Fruit fly (Drosophila melanogaster) whole organism, prepupa: ENCODE data around the gene Scm.
A peak's percentile ranks its signal among the peaks of the same experiment; 100 is the strongest.

Experiments
- Blimp-1 ChIP-seq: fragments of 200-800 bp; sonication (Bioruptor generic); optimal IDR thresholded peaks from 3 replicates; lab custom pipeline; 2017; ENCODE audit warnings: missing biosample characterization, missing genetic modification characterization, mild to moderate bottlenecking, moderate library complexity, missing genetic modification reagents
- CG10631 ChIP-seq: fragments of 200-800 bp; sonication (Bioruptor generic); optimal IDR thresholded peaks from 2 replicates; lab custom pipeline; 2016; ENCODE audit warnings: missing biosample characterization, missing genetic modification characterization
- CG10669 ChIP-seq: fragments of 200-800 bp; sonication (Bioruptor generic); optimal IDR thresholded peaks from 3 replicates; lab custom pipeline; 2018; ENCODE audit warnings: missing biosample characterization, mild to moderate bottlenecking, missing genetic modification characterization, moderate library complexity
- CG11762 ChIP-seq: fragments of 200-800 bp; sonication (Bioruptor generic); optimal IDR thresholded peaks from 3 replicates; lab custom pipeline; 2016; ENCODE audit warnings: missing biosample characterization, missing genetic modification characterization; ENCODE audit not compliant: insufficient read depth
- CG11902 ChIP-seq: fragments of 200-800 bp; sonication (Bioruptor generic); optimal IDR thresholded peaks from 3 replicates; lab custom pipeline; 2016; ENCODE audit warnings: missing biosample characterization, missing genetic modification characterization
- CG1621 ChIP-seq: fragments of 200-800 bp; sonication (Bioruptor generic); optimal IDR thresholded peaks from 3 replicates; lab custom pipeline; 2018; ENCODE audit warnings: missing biosample characterization, mild to moderate bottlenecking, missing genetic modification characterization
- CG31627 ChIP-seq: fragments of 200-800 bp; sonication (Bioruptor generic); optimal IDR thresholded peaks from 3 replicates; lab custom pipeline; 2016; ENCODE audit warnings: missing biosample characterization, missing genetic modification characterization
- CG3919 ChIP-seq: fragments of 200-800 bp; sonication (Bioruptor generic); optimal IDR thresholded peaks from 3 replicates; lab custom pipeline; 2016; ENCODE audit warnings: missing biosample characterization, missing genetic modification characterization
- CG6163 ChIP-seq: fragments of 200-800 bp; sonication (Bioruptor generic); IDR thresholded peaks from 3 replicates; pipeline ENCODE4 v1.3.6; 2022; ENCODE audit warnings: missing biosample characterization, missing genetic modification characterization
- CG6276 ChIP-seq: fragments of 200-800 bp; sonication (Bioruptor generic); optimal IDR thresholded peaks from 2 replicates; lab custom pipeline; 2017; ENCODE audit warnings: missing biosample characterization, mild to moderate bottlenecking, missing genetic modification characterization
- CG6792 ChIP-seq: fragments of 200-800 bp; sonication (Bioruptor generic); optimal IDR thresholded peaks from 3 replicates; lab custom pipeline; 2016; ENCODE audit warnings: missing biosample characterization, missing genetic modification characterization
- CG6808 ChIP-seq: fragments of 200-800 bp; sonication (Bioruptor generic); optimal IDR thresholded peaks from 3 replicates; lab custom pipeline; 2017; ENCODE audit warnings: missing biosample characterization, missing genetic modification characterization, mild to moderate bottlenecking, moderate library complexity, missing genetic modification reagents
- CG7368 ChIP-seq: fragments of 200-800 bp; sonication (Bioruptor generic); optimal IDR thresholded peaks from 3 replicates; lab custom pipeline; 2016; ENCODE audit warnings: missing biosample characterization, missing genetic modification characterization
- CG8119 ChIP-seq: fragments of 200-800 bp; sonication (Bioruptor generic); IDR thresholded peaks from 3 replicates; pipeline ENCODE4 v1.3.6; 2022; ENCODE audit warnings: missing biosample characterization, missing genetic modification characterization
- CG8632 ChIP-seq: fragments of 200-800 bp; sonication (Bioruptor generic); optimal IDR thresholded peaks from 3 replicates; lab custom pipeline; 2016; ENCODE audit warnings: missing biosample characterization, missing genetic modification characterization
- CG9139 ChIP-seq: fragments of 200-800 bp; sonication (Bioruptor generic); optimal IDR thresholded peaks from 3 replicates; lab custom pipeline; 2017; ENCODE audit warnings: missing biosample characterization, mild to moderate bottlenecking, missing genetic modification characterization
- Eip75B ChIP-seq: fragments of 200-800 bp; sonication (Bioruptor generic); optimal IDR thresholded peaks from 3 replicates; lab custom pipeline; 2016; ENCODE audit warnings: missing biosample characterization, missing genetic modification characterization
- Eip78C ChIP-seq: fragments of 200-800 bp; sonication (Bioruptor generic); peaks from one replicate; lab custom pipeline; 2016; ENCODE audit warnings: missing biosample characterization, missing genetic modification characterization
- Ets21C ChIP-seq: fragments of 200-800 bp; sonication (Bioruptor generic); optimal IDR thresholded peaks from 3 replicates; lab custom pipeline; 2016; ENCODE audit warnings: missing biosample characterization, missing genetic modification characterization
- Gug ChIP-seq: fragments of 200-800 bp; sonication (Bioruptor generic); IDR thresholded peaks from 2 replicates; pipeline ENCODE4 v1.3.6; 2022; ENCODE audit warnings: missing biosample characterization, missing genetic modification characterization
- Hr38 ChIP-seq: sonication (Bioruptor generic); optimal IDR thresholded peaks from 2 replicates; lab custom pipeline; 2016; ENCODE audit warnings: missing biosample characterization, missing genetic modification characterization
- Hr39 ChIP-seq: fragments of 200-800 bp; sonication (Bioruptor generic); optimal IDR thresholded peaks from 2 replicates; lab custom pipeline; 2016; ENCODE audit warnings: missing biosample characterization, missing genetic modification characterization
- Met ChIP-seq: fragments of 200-800 bp; sonication (Bioruptor generic); optimal IDR thresholded peaks from 3 replicates; lab custom pipeline; 2016; ENCODE audit warnings: missing biosample characterization, missing genetic modification characterization
- OdsH ChIP-seq: fragments of 200-800 bp; sonication (Bioruptor generic); optimal IDR thresholded peaks from 3 replicates; lab custom pipeline; 2016; ENCODE audit warnings: missing biosample characterization, missing genetic modification characterization
- Smox ChIP-seq: fragments of 200-800 bp; sonication (Bioruptor generic); optimal IDR thresholded peaks from 3 replicates; lab custom pipeline; 2016; ENCODE audit warnings: missing biosample characterization, missing genetic modification characterization
- Sox102F ChIP-seq: fragments of 200-800 bp; sonication (Bioruptor generic); optimal IDR thresholded peaks from 2 replicates; lab custom pipeline; 2016; ENCODE audit warnings: missing biosample characterization, mild to moderate bottlenecking, missing genetic modification characterization
- achi ChIP-seq: fragments of 200-800 bp; sonication (Bioruptor generic); optimal IDR thresholded peaks from 3 replicates; lab custom pipeline; 2016; ENCODE audit warnings: missing biosample characterization, missing genetic modification characterization
- acj6 ChIP-seq: fragments of 200-800 bp; sonication (Bioruptor generic); optimal IDR thresholded peaks from 3 replicates; lab custom pipeline; 2016; ENCODE audit warnings: missing biosample characterization, missing genetic modification characterization
- cyc ChIP-seq: fragments of 200-800 bp; sonication (Bioruptor generic); optimal IDR thresholded peaks from 3 replicates; lab custom pipeline; 2016; ENCODE audit warnings: missing biosample characterization, missing genetic modification characterization
- eg ChIP-seq: fragments of 200-800 bp; sonication (Bioruptor generic); IDR thresholded peaks from 3 replicates; pipeline ENCODE4 v1.3.6; 2022; ENCODE audit warnings: missing biosample characterization, missing genetic modification characterization
- esn ChIP-seq: fragments of 200-800 bp; sonication (Bioruptor generic); optimal IDR thresholded peaks from 2 replicates; lab custom pipeline; 2016; ENCODE audit warnings: missing biosample characterization, mild to moderate bottlenecking, missing genetic modification characterization, moderate library complexity
- fd59A ChIP-seq: fragments of 200-800 bp; sonication (Bioruptor generic); optimal IDR thresholded peaks from 2 replicates; lab custom pipeline; 2017; ENCODE audit warnings: missing biosample characterization, mild to moderate bottlenecking, missing genetic modification characterization, missing genetic modification reagents
- fd85E ChIP-seq: fragments of 200-800 bp; sonication (Bioruptor generic); optimal IDR thresholded peaks from 3 replicates; lab custom pipeline; 2016; ENCODE audit warnings: missing biosample characterization, missing genetic modification characterization
- lz ChIP-seq: fragments of 200-800 bp; sonication (Bioruptor generic); optimal IDR thresholded peaks from 3 replicates; lab custom pipeline; 2016; ENCODE audit warnings: missing biosample characterization, missing genetic modification characterization
- net ChIP-seq: fragments of 200-800 bp; sonication (Bioruptor generic); optimal IDR thresholded peaks from 3 replicates; lab custom pipeline; 2016; ENCODE audit warnings: missing biosample characterization, missing genetic modification characterization
- pdm3 ChIP-seq: fragments of 200-800 bp; sonication (Bioruptor generic); optimal IDR thresholded peaks from 3 replicates; lab custom pipeline; 2016; ENCODE audit warnings: missing biosample characterization, missing genetic modification characterization
- spab ChIP-seq: fragments of 200-800 bp; sonication (Bioruptor generic); optimal IDR thresholded peaks from 2 replicates; lab custom pipeline; 2017; ENCODE audit warnings: missing biosample characterization, mild to moderate bottlenecking, missing genetic modification characterization, missing genetic modification reagents
- svp ChIP-seq: fragments of 200-800 bp; sonication (Bioruptor generic); peaks from one replicate; lab custom pipeline; 2016; ENCODE audit warnings: missing biosample characterization, missing genetic modification characterization
- topi ChIP-seq: fragments of 200-800 bp; sonication (Bioruptor generic); optimal IDR thresholded peaks from 3 replicates; lab custom pipeline; 2016; ENCODE audit warnings: missing biosample characterization, missing genetic modification characterization
- vri ChIP-seq: fragments of 200-800 bp; sonication (Bioruptor generic); optimal IDR thresholded peaks from 3 replicates; lab custom pipeline; 2016; ENCODE audit warnings: missing biosample characterization, mild to moderate bottlenecking, missing genetic modification characterization

The Scm gene

dm6 chr3R:9613124-9613523 is 24.3 kb downstream of the Scm start (continued):
- peak; percentile 32 for TF ChIP-seq spab (GFP tag; lab: Kevin White, UChicago)
- TF ChIP-seq Hr39 (GFP tag; lab: Kevin White, UChicago): peak; percentile 90
- peak; percentile 81 for TF ChIP-seq CG11762 (GFP tag; lab: Kevin White, UChicago)
- TF ChIP-seq acj6 (GFP tag; lab: Kevin White, UChicago): peak; percentile 84
- TF ChIP-seq CG9139: no peak
- TF ChIP-seq Eip75B (GFP tag; lab: Kevin White, UChicago): peak; percentile 87
- peak; percentile 79 for TF ChIP-seq CG6792
- no peak for TF ChIP-seq CG1621 (tag; lab: Kevin White, UChicago)
- TF ChIP-seq CG11902 (GFP tag; lab: Kevin White, UChicago): peak; percentile 77
- peak; percentile 20 for TF ChIP-seq CG6808 (GFP tag; lab: Kevin White, UChicago)
- TF ChIP-seq CG6163 (GFP tag; lab: Robert Waterston, UW): peak; percentile 93
- TF ChIP-seq CG8632 (GFP tag; lab: Kevin White, UChicago): peak; percentile 74
- TF ChIP-seq, all 60 proteins: peak for 55

dm6 chr3R:9612217-9612616 is 25.2 kb downstream of the Scm start:
- no peak for TF ChIP-seq CG7368 (GFP tag; lab: Kevin White, UChicago)
- TF ChIP-seq OdsH (GFP tag; lab: Kevin White, UChicago): no peak
- no peak for TF ChIP-seq pdm3
- TF ChIP-seq Met (GFP tag; lab: Kevin White, UChicago): peak; percentile 28
- TF ChIP-seq lz (GFP tag; lab: Kevin White, UChicago): peak; percentile 10
- TF ChIP-seq topi (GFP tag; lab: Kevin White, UChicago): peak; percentile 23
- no peak for TF ChIP-seq Blimp-1 (GFP tag; lab: Kevin White, UChicago)
- TF ChIP-seq esn (GFP tag; lab: Kevin White, UChicago): peak; percentile 35
- TF ChIP-seq CG11762 (GFP tag; lab: Kevin White, UChicago): no peak
- TF ChIP-seq CG6808 (GFP tag; lab: Kevin White, UChicago): no peak
- TF ChIP-seq CG8119 (GFP tag; lab: Robert Waterston, UW): no peak
- TF ChIP-seq CG10631 (GFP tag; lab: Kevin White, UChicago): no peak
- no peak for TF ChIP-seq CG10669 (GFP tag; lab: Kevin White, UChicago)
- no peak for TF ChIP-seq eg (GFP tag; lab: Robert Waterston, UW)
- peak; percentile 39 for TF ChIP-seq vri (GFP tag; lab: Kevin White, UChicago)
- TF ChIP-seq CG9139: no peak
- TF ChIP-seq CG31627 (GFP tag; lab: Kevin White, UChicago): peak; percentile 11
- TF ChIP-seq Ets21C (GFP tag; lab: Kevin White, UChicago): no peak
- no peak for TF ChIP-seq Gug (GFP tag; lab: Robert Waterston, UW)
- no peak for TF ChIP-seq CG6792
- no peak for TF ChIP-seq Hr38 (GFP tag; lab: Kevin White, UChicago)
- peak; percentile 3 for TF ChIP-seq Sox102F (GFP tag; lab: Kevin White, UChicago)
- TF ChIP-seq CG3919 (GFP tag; lab: Kevin White, UChicago): no peak
- TF ChIP-seq CG6163 (GFP tag; lab: Robert Waterston, UW): peak; percentile 34; the same call in 1 of the 3 replicates
- TF ChIP-seq Hr39 (GFP tag; lab: Kevin White, UChicago): peak; percentile 8
- TF ChIP-seq Eip78C (GFP tag; lab: Kevin White, UChicago): peak; percentile 54
- TF ChIP-seq spab (GFP tag; lab: Kevin White, UChicago): no peak
- no peak for TF ChIP-seq acj6 (GFP tag; lab: Kevin White, UChicago)
- no peak for TF ChIP-seq CG6276
- peak; percentile 13 for TF ChIP-seq Smox (GFP tag; lab: Kevin White, UChicago)
- TF ChIP-seq fd59A: no peak
- TF ChIP-seq fd85E (GFP tag; lab: Kevin White, UChicago): no peak
- TF ChIP-seq cyc (GFP tag; lab: Kevin White, UChicago): peak; percentile 4
- no peak for TF ChIP-seq net (GFP tag; lab: Kevin White, UChicago)
- TF ChIP-seq achi (GFP tag; lab: Kevin White, UChicago): no peak
- TF ChIP-seq svp (GFP tag; lab: Kevin White, UChicago): peak; percentile 19
